Fruit fly (Drosophila melanogaster) whole organism, prepupa: ENCODE measurements around the gene ng2.

ENCODE experiments used
- CG11762 ChIP-seq: fragments of 200-800 bp; sonication (Bioruptor generic); optimal IDR thresholded peaks from 3 replicates; lab custom pipeline; 2016; ENCODE audit warnings: missing biosample characterization, missing genetic modification characterization; ENCODE audit not compliant: insufficient read depth
- CG11902 ChIP-seq: fragments of 200-800 bp; sonication (Bioruptor generic); optimal IDR thresholded peaks from 3 replicates; lab custom pipeline; 2016; ENCODE audit warnings: missing biosample characterization, missing genetic modification characterization
- CG15336 ChIP-seq: fragments of 200-800 bp; sonication (Bioruptor generic); IDR thresholded peaks from 2 replicates; pipeline ENCODE4 v1.3.6; 2022; ENCODE audit warnings: missing biosample characterization, missing genetic modification characterization
- CG1621 ChIP-seq: fragments of 200-800 bp; sonication (Bioruptor generic); optimal IDR thresholded peaks from 3 replicates; lab custom pipeline; 2018; ENCODE audit warnings: missing biosample characterization, mild to moderate bottlenecking, missing genetic modification characterization
- CG16779 ChIP-seq: fragments of 200-800 bp; sonication (Bioruptor generic); optimal IDR thresholded peaks from 3 replicates; lab custom pipeline; 2017; ENCODE audit warnings: missing biosample characterization, mild to moderate bottlenecking, missing genetic modification characterization
- CG32006 ChIP-seq: fragments of 200-800 bp; sonication (Bioruptor generic); optimal IDR thresholded peaks from 3 replicates; lab custom pipeline; 2017; ENCODE audit warnings: missing biosample characterization, mild to moderate bottlenecking, missing genetic modification characterization
- CG34406 ChIP-seq: fragments of 200-800 bp; sonication (Bioruptor generic); optimal IDR thresholded peaks from 3 replicates; lab custom pipeline; 2016; ENCODE audit warnings: missing biosample characterization, missing genetic modification characterization
- CG3919 ChIP-seq: fragments of 200-800 bp; sonication (Bioruptor generic); optimal IDR thresholded peaks from 3 replicates; lab custom pipeline; 2016; ENCODE audit warnings: missing biosample characterization, missing genetic modification characterization
- CG4318 ChIP-seq: fragments of 200-800 bp; sonication (Bioruptor generic); optimal IDR thresholded peaks from 3 replicates; lab custom pipeline; 2017; ENCODE audit warnings: missing biosample characterization, mild to moderate bottlenecking, missing genetic modification characterization
- CG6163 ChIP-seq: fragments of 200-800 bp; sonication (Bioruptor generic); IDR thresholded peaks from 3 replicates; pipeline ENCODE4 v1.3.6; 2022; ENCODE audit warnings: missing biosample characterization, missing genetic modification characterization
- CG6276 ChIP-seq: fragments of 200-800 bp; sonication (Bioruptor generic); optimal IDR thresholded peaks from 2 replicates; lab custom pipeline; 2017; ENCODE audit warnings: missing biosample characterization, mild to moderate bottlenecking, missing genetic modification characterization
- CG7368 ChIP-seq: fragments of 200-800 bp; sonication (Bioruptor generic); optimal IDR thresholded peaks from 3 replicates; lab custom pipeline; 2016; ENCODE audit warnings: missing biosample characterization, missing genetic modification characterization
- CG8119 ChIP-seq: fragments of 200-800 bp; sonication (Bioruptor generic); IDR thresholded peaks from 3 replicates; pipeline ENCODE4 v1.3.6; 2022; ENCODE audit warnings: missing biosample characterization, missing genetic modification characterization
- CG8319 ChIP-seq: fragments of 200-800 bp; sonication (Bioruptor generic); optimal IDR thresholded peaks from 3 replicates; lab custom pipeline; 2016; ENCODE audit warnings: missing biosample characterization, missing genetic modification characterization
- CG8632 ChIP-seq: fragments of 200-800 bp; sonication (Bioruptor generic); optimal IDR thresholded peaks from 3 replicates; lab custom pipeline; 2016; ENCODE audit warnings: missing biosample characterization, missing genetic modification characterization
- Eip75B ChIP-seq: fragments of 200-800 bp; sonication (Bioruptor generic); optimal IDR thresholded peaks from 3 replicates; lab custom pipeline; 2016; ENCODE audit warnings: missing biosample characterization, missing genetic modification characterization
- Eip78C ChIP-seq: fragments of 200-800 bp; sonication (Bioruptor generic); peaks from one replicate; lab custom pipeline; 2016; ENCODE audit warnings: missing biosample characterization, missing genetic modification characterization
- Eip93F ChIP-seq: fragments of 200-800 bp; sonication (Bioruptor generic); optimal IDR thresholded peaks from 2 replicates; lab custom pipeline; 2016; ENCODE audit warnings: missing biosample characterization, mild to moderate bottlenecking, missing genetic modification characterization
- Ets21C ChIP-seq: fragments of 200-800 bp; sonication (Bioruptor generic); optimal IDR thresholded peaks from 3 replicates; lab custom pipeline; 2016; ENCODE audit warnings: missing biosample characterization, missing genetic modification characterization
- Ets96B ChIP-seq: fragments of 200-800 bp; optimal IDR thresholded peaks from 2 replicates; lab custom pipeline; 2019; ENCODE audit warnings: missing biosample characterization, mild to moderate bottlenecking, missing genetic modification characterization, moderate library complexity
- Gug ChIP-seq: fragments of 200-800 bp; sonication (Bioruptor generic); IDR thresholded peaks from 2 replicates; pipeline ENCODE4 v1.3.6; 2022; ENCODE audit warnings: missing biosample characterization, missing genetic modification characterization
- Hr38 ChIP-seq: sonication (Bioruptor generic); optimal IDR thresholded peaks from 2 replicates; lab custom pipeline; 2016; ENCODE audit warnings: missing biosample characterization, missing genetic modification characterization
- Hr39 ChIP-seq: fragments of 200-800 bp; sonication (Bioruptor generic); optimal IDR thresholded peaks from 2 replicates; lab custom pipeline; 2016; ENCODE audit warnings: missing biosample characterization, missing genetic modification characterization
- Hr4 ChIP-seq: fragments of 200-800 bp; sonication (Bioruptor generic); optimal IDR thresholded peaks from 3 replicates; lab custom pipeline; 2016; ENCODE audit warnings: missing biosample characterization, missing genetic modification characterization
- Lpt ChIP-seq: fragments of 200-800 bp; sonication (Bioruptor generic); optimal IDR thresholded peaks from 3 replicates; lab custom pipeline; 2016; ENCODE audit warnings: missing biosample characterization, missing genetic modification characterization
- OdsH ChIP-seq: fragments of 200-800 bp; sonication (Bioruptor generic); optimal IDR thresholded peaks from 3 replicates; lab custom pipeline; 2016; ENCODE audit warnings: missing biosample characterization, missing genetic modification characterization
- Smox ChIP-seq: fragments of 200-800 bp; sonication (Bioruptor generic); optimal IDR thresholded peaks from 3 replicates; lab custom pipeline; 2016; ENCODE audit warnings: missing biosample characterization, missing genetic modification characterization
- Sox102F ChIP-seq: fragments of 200-800 bp; sonication (Bioruptor generic); optimal IDR thresholded peaks from 2 replicates; lab custom pipeline; 2016; ENCODE audit warnings: missing biosample characterization, mild to moderate bottlenecking, missing genetic modification characterization
- Sox14 ChIP-seq: fragments of 200-800 bp; sonication (Bioruptor generic); optimal IDR thresholded peaks from 3 replicates; lab custom pipeline; 2016; ENCODE audit warnings: missing biosample characterization, missing genetic modification characterization
- Sox15 ChIP-seq: fragments of 200-800 bp; sonication (Bioruptor generic); optimal IDR thresholded peaks from 3 replicates; lab custom pipeline; 2016; ENCODE audit warnings: missing biosample characterization, missing genetic modification characterization
- achi ChIP-seq: fragments of 200-800 bp; sonication (Bioruptor generic); optimal IDR thresholded peaks from 3 replicates; lab custom pipeline; 2016; ENCODE audit warnings: missing biosample characterization, missing genetic modification characterization
- acj6 ChIP-seq: fragments of 200-800 bp; sonication (Bioruptor generic); optimal IDR thresholded peaks from 3 replicates; lab custom pipeline; 2016; ENCODE audit warnings: missing biosample characterization, missing genetic modification characterization
- cyc ChIP-seq: fragments of 200-800 bp; sonication (Bioruptor generic); optimal IDR thresholded peaks from 3 replicates; lab custom pipeline; 2016; ENCODE audit warnings: missing biosample characterization, missing genetic modification characterization
- dsx ChIP-seq: fragments of 200-800 bp; optimal IDR thresholded peaks from 3 replicates; lab custom pipeline; 2019; ENCODE audit warnings: missing biosample characterization, mild to moderate bottlenecking, missing genetic modification characterization, moderate library complexity; ENCODE audit not compliant: poor library complexity, severe bottlenecking
- esn ChIP-seq: fragments of 200-800 bp; sonication (Bioruptor generic); optimal IDR thresholded peaks from 2 replicates; lab custom pipeline; 2016; ENCODE audit warnings: missing biosample characterization, mild to moderate bottlenecking, missing genetic modification characterization, moderate library complexity
- fd59A ChIP-seq: fragments of 200-800 bp; sonication (Bioruptor generic); optimal IDR thresholded peaks from 2 replicates; lab custom pipeline; 2017; ENCODE audit warnings: missing biosample characterization, mild to moderate bottlenecking, missing genetic modification characterization, missing genetic modification reagents
- fd85E ChIP-seq: fragments of 200-800 bp; sonication (Bioruptor generic); optimal IDR thresholded peaks from 3 replicates; lab custom pipeline; 2016; ENCODE audit warnings: missing biosample characterization, missing genetic modification characterization
- fkh ChIP-seq: fragments of 200-800 bp; sonication (Bioruptor generic); optimal IDR thresholded peaks from 3 replicates; lab custom pipeline; 2017; ENCODE audit warnings: missing biosample characterization, mild to moderate bottlenecking, missing genetic modification characterization, moderate library complexity
- lz ChIP-seq: fragments of 200-800 bp; sonication (Bioruptor generic); optimal IDR thresholded peaks from 3 replicates; lab custom pipeline; 2016; ENCODE audit warnings: missing biosample characterization, missing genetic modification characterization
- spab ChIP-seq: fragments of 200-800 bp; sonication (Bioruptor generic); optimal IDR thresholded peaks from 2 replicates; lab custom pipeline; 2017; ENCODE audit warnings: missing biosample characterization, mild to moderate bottlenecking, missing genetic modification characterization, missing genetic modification reagents
- ss ChIP-seq, 2 experiments: fragments of 200-800 bp; sonication (Bioruptor generic); optimal IDR thresholded peaks; 2 replicates in 1 of 2; 3 replicates in 1 of 2; lab custom pipeline; 2017 to 2018; ENCODE audit warnings: mild to moderate bottlenecking in 2 of 2, missing biosample characterization in 2 of 2, missing genetic modification characterization in 2 of 2, moderate library complexity in 1 of 2
- svp ChIP-seq: fragments of 200-800 bp; sonication (Bioruptor generic); peaks from one replicate; lab custom pipeline; 2016; ENCODE audit warnings: missing biosample characterization, missing genetic modification characterization
- topi ChIP-seq: fragments of 200-800 bp; sonication (Bioruptor generic); optimal IDR thresholded peaks from 3 replicates; lab custom pipeline; 2016; ENCODE audit warnings: missing biosample characterization, missing genetic modification characterization

Gene ng2

dm6 chrX:3236586-3236985, 3.8 kb downstream of the ng2 start, which contains the start of gene CG14265:
Gene CG14265 (minus strand): TSS chrX:3236686.
- no peak for TF ChIP-seq CG11762 (GFP tag; lab: Kevin White, UChicago)
- TF ChIP-seq cyc (GFP tag; lab: Kevin White, UChicago): no peak
- no peak for TF ChIP-seq Hr39
- TF ChIP-seq CG15336 (GFP tag; lab: Robert Waterston, UW): no peak
- no peak for TF ChIP-seq fkh (GFP tag; lab: Kevin White, UChicago)
- TF ChIP-seq CG8319 (GFP tag; lab: Kevin White, UChicago): no peak
- no peak for TF ChIP-seq fd85E (GFP tag; lab: Kevin White, UChicago)

dm6 chrX:3233683-3234082, 6.7 kb downstream of the ng2 start:
- TF ChIP-seq CG15336 (GFP tag; lab: Robert Waterston, UW): no peak
- TF ChIP-seq CG8319 (GFP tag; lab: Kevin White, UChicago): no peak
- no peak for TF ChIP-seq OdsH (GFP tag; lab: Kevin White, UChicago)
- TF ChIP-seq Eip75B: no peak
- TF ChIP-seq Ets96B (tag; lab: Kevin White, UChicago): no peak
- no peak for TF ChIP-seq CG7368
- no peak for TF ChIP-seq CG1621 (tag; lab: Kevin White, UChicago)

dm6 chrX:3205887-3206794, 34.2 kb downstream of the ng2 start:
- TF ChIP-seq Eip75B (peak; percentile 55), Eip78C (GFP tag; lab: Kevin White, UChicago) (peak; percentile 87), esn (GFP tag; lab: Kevin White, UChicago) (peak; percentile 52), CG4318 (GFP tag; lab: Kevin White, UChicago) (no peak), CG34406 (peak; percentile 30), CG6163 (GFP tag; lab: Robert Waterston, UW) (peak; percentile 79), fd59A (peak; percentile 9), acj6 (peak; percentile 51), Sox14 (GFP tag; lab: Kevin White, UChicago) (peak; percentile 28), svp (peak; percentile 71), dsx (GFP tag; lab: Kevin White, UChicago) (no peak), CG8119 (GFP tag; lab: Robert Waterston, UW) (peak; percentile 55; the same call in 2 of the 3 replicates), cyc (GFP tag; lab: Kevin White, UChicago) (peak; percentile 45), topi (GFP tag; lab: Kevin White, UChicago) (peak; percentile 52), Gug (GFP tag; lab: Robert Waterston, UW) (0 out of 2 replicates have a peak, but pooled peaks have one; percentile 17), achi (peak; percentile 60), Ets21C (peak; percentile 31), CG11762 (GFP tag; lab: Kevin White, UChicago) (peak; percentile 2), CG6276 (GFP tag; lab: Kevin White, UChicago) (peak; percentile 19), CG8319 (GFP tag; lab: Kevin White, UChicago) (peak; percentile 23), Lpt (GFP tag; lab: Kevin White, UChicago) (no peak), Sox102F (GFP tag; lab: Kevin White, UChicago) (peak; percentile 48), Eip93F (no peak), Hr38 (GFP tag; lab: Kevin White, UChicago) (no peak), Hr39 (peak; percentile 36), CG16779 (tag; lab: Kevin White, UChicago) (no peak), CG11902 (GFP tag; lab: Kevin White, UChicago) (peak; percentile 22), CG15336 (GFP tag; lab: Robert Waterston, UW) (peak; percentile 7; the same call in 1 of the 2 replicates), OdsH (GFP tag; lab: Kevin White, UChicago) (peak; percentile 41), ss (GFP tag; optimal IDR thresholded peaks at IDR 0.05; lab: Kevin White, UChicago) (no peak), fd85E (GFP tag; lab: Kevin White, UChicago) (peak; percentile 31), Hr4 (peak; percentile 44), fkh (GFP tag; lab: Kevin White, UChicago) (no peak), CG8632 (peak; percentile 26), CG32006 (GFP tag; lab: Kevin White, UChicago) (peak; percentile 32), Ets96B (tag; lab: Kevin White, UChicago) (peak; percentile 17), Smox (GFP tag; lab: Kevin White, UChicago) (peak; percentile 57), spab (peak; percentile 40), CG3919 (GFP tag; lab: Kevin White, UChicago) (peak; percentile 57), lz (peak; percentile 47), CG1621 (tag; lab: Kevin White, UChicago) (no peak), Sox15 (GFP tag; lab: Kevin White, UChicago) (peak; percentile 23)
